Worm (Caenorhabditis elegans): ENCODE data around the gene fbxl-5.

DNA sequence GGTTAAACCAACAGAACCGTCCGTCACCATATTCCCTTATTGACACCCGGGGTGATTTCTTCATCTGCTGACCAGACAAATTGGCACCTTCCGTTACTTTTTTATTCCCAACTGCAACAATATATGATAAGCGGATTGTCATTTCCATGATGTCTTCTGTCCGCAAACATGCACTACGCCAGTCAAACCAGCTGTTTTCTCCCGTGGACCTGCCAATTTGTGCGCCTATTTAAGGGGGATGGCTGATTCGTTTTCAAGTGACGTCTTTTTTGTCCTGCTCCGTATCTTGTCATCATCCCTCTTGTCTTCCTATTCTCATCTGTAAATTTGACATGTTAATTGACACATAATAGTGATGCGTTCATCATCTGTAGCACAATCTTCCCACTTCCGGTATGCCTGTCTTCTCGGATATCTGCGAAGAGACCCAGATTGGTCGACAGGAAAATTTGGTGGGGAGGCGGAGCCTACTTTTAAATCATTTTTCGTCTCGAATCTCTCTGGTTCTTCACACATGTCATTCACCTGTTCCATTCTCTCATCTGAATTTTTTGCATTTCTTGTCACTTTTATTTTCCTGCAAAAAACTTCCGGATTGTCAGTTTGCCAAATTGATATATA, 5.4 kb downstream of the fbxl-5 start:
- TF ChIP-seq ceh-13 (GFP tag; optimal IDR thresholded peaks at IDR 0.05), result no peak
- no peak for TF ChIP-seq ama-1 (optimal IDR thresholded peaks at IDR 0.05)
- no peak for TF ChIP-seq ceh-36 (tag; optimal IDR thresholded peaks at IDR 0.05)
- no peak for TF ChIP-seq F13C5.2 (tag; optimal IDR thresholded peaks at IDR 0.05)
- TF ChIP-seq sea-1 (GFP tag; conservative IDR thresholded peaks at IDR 0.05), result no peak
- no peak for TF ChIP-seq tra-4 (tag; optimal IDR thresholded peaks at IDR 0.05)
- TF ChIP-seq hnd-1 (tag; optimal IDR thresholded peaks at IDR 0.05), result no peak
- TF ChIP-seq tbx-37 (GFP tag; conservative IDR thresholded peaks at IDR 0.05), result no peak

Data from whole organism, early embryonic.